Fruit fly (Drosophila melanogaster) whole organism, embryonic: ENCODE data around the gene COX7AL2.

ENCODE experiments used
- CG10147 ChIP-seq: fragments of 200-800 bp; sonication (Bioruptor generic); optimal IDR thresholded peaks from 2 replicates; lab custom pipeline; 2019; ENCODE audit warnings: missing biosample characterization, mild to moderate bottlenecking, missing genetic modification characterization, moderate library complexity
- CG12104 ChIP-seq: fragments of 200-800 bp; sonication (Bioruptor generic); optimal IDR thresholded peaks from 3 replicates; lab custom pipeline; 2016; ENCODE audit warnings: missing biosample characterization, missing genetic modification characterization
- CG14667 ChIP-seq: fragments of 200-800 bp; sonication (Bioruptor generic); IDR thresholded peaks from 2 replicates; pipeline ENCODE4 v1.3.6; 2022; ENCODE audit warnings: missing biosample characterization, missing genetic modification characterization
- CG15514 ChIP-seq: fragments of 200-800 bp; sonication (Bioruptor generic); optimal IDR thresholded peaks from 3 replicates; lab custom pipeline; 2017; ENCODE audit warnings: missing biosample characterization, missing genetic modification characterization, mild to moderate bottlenecking, moderate library complexity, missing genetic modification reagents
- CG17186 ChIP-seq: fragments of 200-800 bp; sonication (Bioruptor generic); optimal IDR thresholded peaks from 3 replicates; lab custom pipeline; 2017; ENCODE audit warnings: missing biosample characterization, missing genetic modification reagents, missing genetic modification characterization
- CG17568 ChIP-seq: fragments of 200-800 bp; sonication (Bioruptor generic); optimal IDR thresholded peaks from 2 replicates; lab custom pipeline; 2018; ENCODE audit warnings: missing biosample characterization, mild to moderate bottlenecking, missing genetic modification characterization, moderate library complexity
- CG18476 ChIP-seq: fragments of 200-800 bp; sonication (Bioruptor generic); optimal IDR thresholded peaks from 2 replicates; lab custom pipeline; 2016; ENCODE audit warnings: missing biosample characterization, mild to moderate bottlenecking, missing genetic modification characterization
- CG2129 ChIP-seq: fragments of 200-800 bp; sonication (Bioruptor generic); IDR thresholded peaks from 2 replicates; pipeline ENCODE4 v1.3.6; 2022; ENCODE audit warnings: missing biosample characterization, missing genetic modification characterization; ENCODE audit not compliant: partially characterized antibody
- CG2875 ChIP-seq: fragments of 200-800 bp; sonication (Bioruptor generic); optimal IDR thresholded peaks from 2 replicates; lab custom pipeline; 2017; ENCODE audit warnings: missing biosample characterization, mild to moderate bottlenecking, missing genetic modification characterization, missing genetic modification reagents
- CG30020 ChIP-seq: fragments of 200-800 bp; optimal IDR thresholded peaks from 2 replicates; lab custom pipeline; 2019; ENCODE audit warnings: missing biosample characterization, mild to moderate bottlenecking, missing genetic modification characterization, moderate library complexity
- CG7556 ChIP-seq: fragments of 200-800 bp; sonication (Bioruptor generic); optimal IDR thresholded peaks from 2 replicates; lab custom pipeline; 2017; ENCODE audit warnings: missing biosample characterization, mild to moderate bottlenecking, missing genetic modification characterization
- CG8359 ChIP-seq: fragments of 200-800 bp; sonication (Bioruptor generic); optimal IDR thresholded peaks from 2 replicates; lab custom pipeline; 2017; ENCODE audit warnings: missing biosample characterization, mild to moderate bottlenecking, missing genetic modification characterization, borderline replicate concordance
- CG8765 ChIP-seq: fragments of 200-800 bp; sonication (Bioruptor generic); IDR thresholded peaks from 2 replicates; pipeline ENCODE4 v1.3.6; 2022; ENCODE audit warnings: missing biosample characterization, missing genetic modification characterization
- D19A ChIP-seq: fragments of 200-800 bp; optimal IDR thresholded peaks from 3 replicates; lab custom pipeline; 2019; ENCODE audit warnings: missing biosample characterization, mild to moderate bottlenecking, missing genetic modification characterization, moderate library complexity
- Dbx ChIP-seq: fragments of 200-800 bp; sonication (Bioruptor generic); IDR thresholded peaks from 3 replicates; pipeline ENCODE4 v1.3.6; 2022; ENCODE audit warnings: missing biosample characterization, missing genetic modification characterization
- Dll ChIP-seq: fragments of 200-800 bp; sonication (Bioruptor generic); IDR thresholded peaks from 4 replicates; pipeline ENCODE4 v1.3.6; 2022; ENCODE audit warnings: missing biosample characterization, missing genetic modification characterization; ENCODE audit not compliant: partially characterized antibody
- Doc2 ChIP-seq: fragments of 200-800 bp; sonication (Bioruptor generic); IDR thresholded peaks from 2 replicates; pipeline ENCODE4 v1.3.6; 2022; ENCODE audit warnings: missing biosample characterization, missing genetic modification characterization
- Dref ChIP-seq: fragments of 200-800 bp; sonication (Bioruptor generic); IDR thresholded peaks from 2 replicates; pipeline ENCODE4 v1.3.6; 2022; ENCODE audit warnings: missing biosample characterization, missing genetic modification characterization
- Drgx ChIP-seq: fragments of 200-800 bp; sonication (Bioruptor generic); IDR thresholded peaks from 2 replicates; pipeline ENCODE4 v1.3.6; 2022; ENCODE audit warnings: missing biosample characterization, missing genetic modification characterization
- H15 ChIP-seq: fragments of 200-800 bp; sonication (Bioruptor generic); IDR thresholded peaks from 3 replicates; pipeline ENCODE4 v1.3.6; 2022; ENCODE audit warnings: missing biosample characterization, missing genetic modification characterization
- Nf-YB ChIP-seq: fragments of 200-800 bp; sonication (Bioruptor generic); optimal IDR thresholded peaks from 3 replicates; lab custom pipeline; 2019; ENCODE audit warnings: missing biosample characterization, mild to moderate bottlenecking, missing genetic modification characterization, moderate library complexity
- Optix ChIP-seq: fragments of 200-800 bp; sonication (Bioruptor generic); IDR thresholded peaks from 3 replicates; pipeline ENCODE4 v1.3.6; 2022; ENCODE audit warnings: missing biosample characterization, missing genetic modification characterization
- Sox100B ChIP-seq: fragments of 200-800 bp; sonication (Bioruptor generic); optimal IDR thresholded peaks from 3 replicates; lab custom pipeline; 2018; ENCODE audit warnings: missing biosample characterization, mild to moderate bottlenecking, missing genetic modification characterization
- Sry-δ ChIP-seq: fragments of 200-800 bp; sonication (Bioruptor generic); optimal IDR thresholded peaks from 2 replicates; lab custom pipeline; 2016; ENCODE audit warnings: missing biosample characterization, missing genetic modification characterization
- Xbp1 ChIP-seq: fragments of 200-800 bp; sonication (Bioruptor generic); optimal IDR thresholded peaks from 3 replicates; lab custom pipeline; 2016; ENCODE audit warnings: missing biosample characterization, mild to moderate bottlenecking, missing genetic modification characterization
- ac ChIP-seq: fragments of 200-800 bp; sonication (Bioruptor generic); optimal IDR thresholded peaks from 3 replicates; lab custom pipeline; 2017; ENCODE audit warnings: missing biosample characterization, mild to moderate bottlenecking, missing genetic modification characterization
- amos ChIP-seq: fragments of 200-800 bp; sonication (Bioruptor generic); IDR thresholded peaks from 2 replicates; pipeline ENCODE4 v1.3.6; 2022; ENCODE audit warnings: missing biosample characterization, missing genetic modification characterization; ENCODE audit not compliant: partially characterized antibody
- bab2 ChIP-seq: fragments of 200-800 bp; sonication (Bioruptor generic); optimal IDR thresholded peaks from 2 replicates; lab custom pipeline; 2016; ENCODE audit warnings: missing biosample characterization, missing genetic modification characterization
- bowl ChIP-seq: fragments of 200-800 bp; sonication (Bioruptor generic); IDR thresholded peaks from 2 replicates; pipeline ENCODE4 v1.3.6; 2022; ENCODE audit warnings: missing biosample characterization, missing genetic modification characterization
- chn ChIP-seq: fragments of 200-800 bp; sonication (Bioruptor generic); optimal IDR thresholded peaks from 2 replicates; lab custom pipeline; 2016; ENCODE audit warnings: missing biosample characterization, missing genetic modification characterization
- cwo ChIP-seq: fragments of 200-800 bp; sonication (Bioruptor generic); optimal IDR thresholded peaks from 3 replicates; lab custom pipeline; 2017; ENCODE audit warnings: missing biosample characterization, missing genetic modification characterization, mild to moderate bottlenecking, moderate library complexity, missing genetic modification reagents
- dan ChIP-seq: fragments of 200-800 bp; sonication (Bioruptor generic); IDR thresholded peaks from 2 replicates; pipeline ENCODE4 v1.3.6; 2022; ENCODE audit warnings: missing biosample characterization, missing genetic modification characterization
- dpn ChIP-seq, 2 experiments: fragments of 200-800 bp; sonication (Bioruptor generic); optimal IDR thresholded peaks; 3 replicates each; lab custom pipeline; 2016; ENCODE audit warnings: missing biosample characterization in 2 of 2, missing genetic modification characterization in 2 of 2
- eve ChIP-seq, 2 experiments: fragments of >200 bp; optimal IDR thresholded peaks; 2 replicates each; lab custom pipeline; 2017; ENCODE audit warnings: missing biosample characterization in 2 of 2, missing genetic modification characterization in 2 of 2
- gem ChIP-seq: fragments of 200-800 bp; sonication (Bioruptor generic); optimal IDR thresholded peaks from 2 replicates; lab custom pipeline; 2019; ENCODE audit warnings: missing biosample characterization, mild to moderate bottlenecking, missing genetic modification characterization, moderate library complexity
- hb ChIP-seq: fragments of 200-800 bp; sonication (Bioruptor generic); IDR thresholded peaks from 3 replicates; pipeline ENCODE4 v1.3.6; 2022; ENCODE audit warnings: missing biosample characterization, missing genetic modification characterization; ENCODE audit not compliant: partially characterized antibody
- inv ChIP-seq: fragments of 200-800 bp; sonication (Bioruptor generic); IDR thresholded peaks from 2 replicates; pipeline ENCODE4 v1.3.6; 2022; ENCODE audit warnings: missing biosample characterization, missing genetic modification characterization; ENCODE audit not compliant: partially characterized antibody
- kah ChIP-seq: fragments of 200-800 bp; sonication (Bioruptor generic); optimal IDR thresholded peaks from 2 replicates; lab custom pipeline; 2018; ENCODE audit warnings: missing biosample characterization, mild to moderate bottlenecking, missing genetic modification characterization
- knrl ChIP-seq: fragments of 200-800 bp; sonication (Bioruptor generic); IDR thresholded peaks from 3 replicates; pipeline ENCODE4 v1.3.6; 2022; ENCODE audit warnings: missing biosample characterization, missing genetic modification characterization; ENCODE audit not compliant: partially characterized antibody
- lmd ChIP-seq: fragments of 200-800 bp; sonication (Bioruptor generic); IDR thresholded peaks from 2 replicates; pipeline ENCODE4 v1.3.6; 2022; ENCODE audit warnings: missing biosample characterization, missing genetic modification characterization
- lov ChIP-seq, 2 experiments: fragments of 200-800 bp in 1 of 2; fragments of >200 bp in 1 of 2; sonication (Bioruptor generic) in 1 of 2; IDR thresholded peaks in 1 of 2; optimal IDR thresholded peaks in 1 of 2; 2 replicates in 1 of 2; 3 replicates in 1 of 2; pipeline versions ENCODE4 v1.3.6 to Lab custom; 2017 to 2022; ENCODE audit warnings: missing biosample characterization in 1 of 2, missing genetic modification characterization in 1 of 2
- onecut ChIP-seq: fragments of 200-800 bp; sonication (Bioruptor generic); IDR thresholded peaks from 2 replicates; pipeline ENCODE4 v1.3.6; 2022; ENCODE audit warnings: missing biosample characterization, missing genetic modification characterization
- org-1 ChIP-seq: fragments of 200-800 bp; sonication (Bioruptor generic); optimal IDR thresholded peaks from 2 replicates; lab custom pipeline; 2017; ENCODE audit warnings: missing biosample characterization, missing genetic modification characterization
- ranshi ChIP-seq: fragments of 200-800 bp; sonication (Bioruptor generic); IDR thresholded peaks from 2 replicates; pipeline ENCODE4 v1.3.6; 2022; ENCODE audit warnings: missing biosample characterization, missing genetic modification characterization
- sens ChIP-seq: fragments of 200-800 bp; sonication (Bioruptor generic); peaks from one replicate; lab custom pipeline; 2016; ENCODE audit warnings: missing biosample characterization, missing genetic modification characterization
- sens-2 ChIP-seq: fragments of 200-800 bp; sonication (Bioruptor generic); IDR thresholded peaks from 2 replicates; pipeline ENCODE4 v1.3.6; 2022; ENCODE audit warnings: missing biosample characterization, missing genetic modification characterization
- so ChIP-seq: fragments of 200-800 bp; sonication (Bioruptor generic); IDR thresholded peaks from 3 replicates; pipeline ENCODE4 v1.3.6; 2022; ENCODE audit warnings: missing biosample characterization, missing genetic modification characterization
- sug ChIP-seq: fragments of 200-800 bp; optimal IDR thresholded peaks from 2 replicates; lab custom pipeline; 2019; ENCODE audit warnings: missing biosample characterization, mild to moderate bottlenecking, missing genetic modification characterization, moderate library complexity
- vnd ChIP-seq: fragments of 200-800 bp; sonication (Bioruptor generic); IDR thresholded peaks from 3 replicates; pipeline ENCODE4 v1.3.6; 2022; ENCODE audit warnings: missing biosample characterization, missing genetic modification characterization; ENCODE audit not compliant: partially characterized antibody
- wor ChIP-seq: fragments of 200-800 bp; sonication (Bioruptor generic); IDR thresholded peaks from 2 replicates; pipeline ENCODE4 v1.3.6; 2022; ENCODE audit warnings: missing biosample characterization, missing genetic modification characterization

Gene COX7AL2

dm6 chr2L:2163568-2163953, 34.2 kb downstream of the COX7AL2 start (continued):
- TF ChIP-seq Dref (GFP tag; lab: Robert Waterston, UW), result no peak
- peak; percentile 100 for TF ChIP-seq sens (GFP tag; lab: Kevin White, UChicago)
- TF ChIP-seq org-1 (GFP tag; lab: Kevin White, UChicago), result peak; percentile 90
- peak; percentile 58 for TF ChIP-seq Nf-YB (GFP tag; lab: Kevin White, UChicago)
- peak; percentile 93 for TF ChIP-seq gem (tag; lab: Kevin White, UChicago)
- TF ChIP-seq onecut, result peak; percentile 87
- no peak for TF ChIP-seq inv
- TF ChIP-seq cwo (GFP tag; lab: Kevin White, UChicago), result peak; percentile 71
- peak; percentile 52 for TF ChIP-seq CG15514 (GFP tag; lab: Kevin White, UChicago)
- TF ChIP-seq knrl, result no peak
- peak; percentile 90 for TF ChIP-seq ac
- TF ChIP-seq CG12104, result no peak
- peak in 1 of 2 experiments; percentile 12 for TF ChIP-seq eve (GFP tag; optimal IDR thresholded peaks at IDR 0.05; lab: Kevin White, UChicago)
- peak; percentile 85 for TF ChIP-seq wor (GFP tag; lab: Robert Waterston, UW)
- peak; percentile 19; the same call in 1 of the 2 replicates for TF ChIP-seq Doc2 (GFP tag; lab: Robert Waterston, UW)
- peak; percentile 73 for TF ChIP-seq chn (GFP tag; lab: Kevin White, UChicago)
- no peak for TF ChIP-seq lov (optimal IDR thresholded peaks at IDR 0.05; lab: Kevin White, UChicago)
- peak; percentile 97 for TF ChIP-seq lov (GFP tag; IDR thresholded peaks at IDR 0.05; lab: Robert Waterston, UW)
- TF ChIP-seq H15 (GFP tag; lab: Robert Waterston, UW), result peak; percentile 95
- TF ChIP-seq Optix (GFP tag; lab: Robert Waterston, UW), result peak; percentile 96
- peak; percentile 28 for TF ChIP-seq kah (GFP tag; lab: Kevin White, UChicago)
- peak; percentile 78 to 88 for TF ChIP-seq dpn (GFP tag; optimal IDR thresholded peaks at IDR 0.05; lab: Kevin White, UChicago)
- TF ChIP-seq ranshi (GFP tag; lab: Robert Waterston, UW), result peak; percentile 90
- peak; percentile 89 for TF ChIP-seq CG2875 (GFP tag; lab: Kevin White, UChicago)
- TF ChIP-seq Drgx (GFP tag; lab: Robert Waterston, UW), result peak; percentile 91
- TF ChIP-seq CG17568, result peak; percentile 73
- TF ChIP-seq bowl (GFP tag; lab: Robert Waterston, UW), result peak; percentile 73
- peak; percentile 85 for TF ChIP-seq CG18476 (GFP tag; lab: Kevin White, UChicago)
- TF ChIP-seq CG30020 (tag; lab: Kevin White, UChicago), result peak; percentile 51
- no peak for TF ChIP-seq amos
- TF ChIP-seq CG17186 (GFP tag; lab: Kevin White, UChicago), result peak; percentile 64
- no peak for TF ChIP-seq Dll (GFP tag; lab: Robert Waterston, UW)
- TF ChIP-seq so (GFP tag; lab: Robert Waterston, UW), result peak; percentile 74
- TF ChIP-seq CG8359 (GFP tag; lab: Kevin White, UChicago), result peak; percentile 77
- TF ChIP-seq CG10147 (GFP tag; lab: Kevin White, UChicago), result peak; percentile 45
- no peak for TF ChIP-seq sug (tag; lab: Kevin White, UChicago)
- peak; percentile 39 for TF ChIP-seq Sry-δ
- no peak for TF ChIP-seq hb (GFP tag; lab: Robert Waterston, UW)
- peak; percentile 87 for TF ChIP-seq CG7556 (GFP tag; lab: Kevin White, UChicago)
- TF ChIP-seq Xbp1 (GFP tag; lab: Kevin White, UChicago), result peak; percentile 85
- peak; percentile 77 for TF ChIP-seq Sox100B (GFP tag; lab: Kevin White, UChicago)
- TF ChIP-seq CG2129, result no peak
- TF ChIP-seq D19A (tag; lab: Kevin White, UChicago), result peak; percentile 86
- peak; percentile 80 for TF ChIP-seq Dbx (GFP tag; lab: Robert Waterston, UW)
- peak; percentile 94 for TF ChIP-seq bab2
- peak; percentile 92 for TF ChIP-seq lmd (GFP tag; lab: Robert Waterston, UW)
- TF ChIP-seq CG8765 (GFP tag; lab: Robert Waterston, UW), result peak; percentile 97
- TF ChIP-seq sens-2 (GFP tag; lab: Robert Waterston, UW), result peak; percentile 94
- peak; percentile 96 for TF ChIP-seq dan (GFP tag; lab: Robert Waterston, UW)
- TF ChIP-seq vnd, result no peak
- peak; percentile 91 for TF ChIP-seq CG14667 (GFP tag; lab: Robert Waterston, UW)
